Worm (Caenorhabditis elegans) whole organism, late embryonic: ENCODE data around the gene aff-1.

Experiments used
- C08G9.2 ChIP-seq: sonication (generic microtip); optimal IDR thresholded peaks from 2 replicates; lab custom pipeline; 2016; ENCODE audit warnings: mild to moderate bottlenecking, missing genetic modification characterization, moderate library complexity, missing compliant biosample characterization
- K02D7.2 ChIP-seq: sonication (generic microtip); optimal IDR thresholded peaks from 2 replicates; lab custom pipeline; 2017; ENCODE audit warnings: mild to moderate bottlenecking, missing genetic modification characterization, missing compliant biosample characterization
- T23F11.4 ChIP-seq: fragments of 200-800 bp; sonication (Bioruptor generic); optimal IDR thresholded peaks from 2 replicates; lab custom pipeline; 2018; ENCODE audit warnings: mild to moderate bottlenecking, missing genetic modification characterization, missing compliant biosample characterization
- ahr-1 ChIP-seq: sonication (generic microtip); optimal IDR thresholded peaks from 2 replicates; lab custom pipeline; 2016; ENCODE audit warnings: missing genetic modification characterization, missing compliant biosample characterization
- ceh-14 ChIP-seq: sonication (generic microtip); optimal IDR thresholded peaks from 2 replicates; lab custom pipeline; 2016; ENCODE audit warnings: missing genotype, missing genetic modification characterization, missing compliant biosample characterization
- ceh-18 ChIP-seq: sonication (generic microtip); optimal IDR thresholded peaks from 2 replicates; lab custom pipeline; 2016; ENCODE audit warnings: missing genetic modification characterization, missing compliant biosample characterization
- ceh-19 ChIP-seq: fragments of 200-800 bp; sonication (Bioruptor generic); optimal IDR thresholded peaks from 2 replicates; lab custom pipeline; 2018; ENCODE audit warnings: mild to moderate bottlenecking, missing genetic modification characterization, missing compliant biosample characterization
- ceh-2 ChIP-seq: sonication (generic microtip); optimal IDR thresholded peaks from 2 replicates; lab custom pipeline; 2016; ENCODE audit warnings: missing genotype, missing genetic modification characterization, missing compliant biosample characterization
- ceh-24 ChIP-seq: sonication (generic microtip); optimal IDR thresholded peaks from 2 replicates; lab custom pipeline; 2016; ENCODE audit warnings: mild to moderate bottlenecking, missing genetic modification characterization, missing compliant biosample characterization
- ceh-30 ChIP-seq: fragments of 150-350 bp; optimal IDR thresholded peaks from 2 replicates; lab custom pipeline; 2014; ENCODE audit warnings: missing biosample characterization, missing genetic modification characterization
- ceh-31 ChIP-seq: sonication (generic microtip); optimal IDR thresholded peaks from 2 replicates; lab custom pipeline; 2016; ENCODE audit warnings: missing genetic modification characterization, missing compliant biosample characterization
- ceh-34 ChIP-seq: sonication (generic microtip); optimal IDR thresholded peaks from 2 replicates; lab custom pipeline; 2016; ENCODE audit warnings: mild to moderate bottlenecking, missing genetic modification characterization, missing compliant biosample characterization
- ceh-48 ChIP-seq: sonication (generic microtip); optimal IDR thresholded peaks from 2 replicates; lab custom pipeline; 2016; ENCODE audit warnings: missing genetic modification characterization, inconsistent platforms, missing compliant biosample characterization
- ceh-6 ChIP-seq: fragments of 200-800 bp; sonication (Bioruptor generic); optimal IDR thresholded peaks from 2 replicates; lab custom pipeline; 2018; ENCODE audit warnings: mild to moderate bottlenecking, missing genetic modification characterization, missing compliant biosample characterization
- che-1 ChIP-seq: sonication (generic microtip); optimal IDR thresholded peaks from 2 replicates; lab custom pipeline; 2016; ENCODE audit warnings: mild to moderate bottlenecking, missing genetic modification characterization, missing compliant biosample characterization
- dmd-4 ChIP-seq: sonication (generic microtip); optimal IDR thresholded peaks from 2 replicates; lab custom pipeline; 2016; ENCODE audit warnings: borderline replicate concordance, missing genetic modification characterization, missing compliant biosample characterization
- elt-2 ChIP-seq: sonication (generic microtip); optimal IDR thresholded peaks from 2 replicates; lab custom pipeline; 2016; ENCODE audit warnings: missing genetic modification reagents, missing genetic modification characterization, missing compliant biosample characterization
- eyg-1 ChIP-seq: sonication (generic microtip); optimal IDR thresholded peaks from 2 replicates; lab custom pipeline; 2016; ENCODE audit warnings: missing genotype, missing genetic modification characterization, missing compliant biosample characterization
- hlh-30 ChIP-seq: sonication (generic microtip); optimal IDR thresholded peaks from 2 replicates; lab custom pipeline; 2017; ENCODE audit warnings: antibody characterized with exemption, missing genetic modification characterization, missing compliant biosample characterization; ENCODE audit not compliant: insufficient read depth
- hlh-8 ChIP-seq: sonication (generic microtip); optimal IDR thresholded peaks from 2 replicates; lab custom pipeline; 2016; ENCODE audit warnings: missing genotype, missing genetic modification characterization, missing compliant biosample characterization
- nfya-1 ChIP-seq: sonication (generic microtip); optimal IDR thresholded peaks from 2 replicates; lab custom pipeline; 2017; ENCODE audit warnings: missing genetic modification characterization, mild to moderate bottlenecking, missing compliant biosample characterization, antibody characterized with exemption, moderate library complexity
- nhr-11 ChIP-seq: fragments of 150-350 bp; optimal IDR thresholded peaks from 2 replicates; lab custom pipeline; 2014; ENCODE audit warnings: missing biosample characterization, missing genetic modification characterization
- npax-4 ChIP-seq: sonication (generic microtip); optimal IDR thresholded peaks from 2 replicates; lab custom pipeline; 2016; ENCODE audit warnings: missing genetic modification characterization, missing compliant biosample characterization
- odd-2 ChIP-seq: sonication (generic microtip); optimal IDR thresholded peaks from 2 replicates; lab custom pipeline; 2017; ENCODE audit warnings: antibody characterized with exemption, mild to moderate bottlenecking, missing genetic modification characterization, missing compliant biosample characterization
- pag-3 ChIP-seq: sonication (generic microtip); optimal IDR thresholded peaks from 2 replicates; lab custom pipeline; 2016; ENCODE audit warnings: missing compliant biosample characterization, missing genetic modification characterization, borderline replicate concordance
- pat-9 ChIP-seq: fragments of 200-800 bp; sonication (Bioruptor generic); optimal IDR thresholded peaks from 2 replicates; lab custom pipeline; 2018; ENCODE audit warnings: mild to moderate bottlenecking, missing genetic modification characterization, moderate library complexity, missing compliant biosample characterization
- pax-1 ChIP-seq: fragments of 150-350 bp; optimal IDR thresholded peaks from 2 replicates; lab custom pipeline; 2014; ENCODE audit warnings: missing biosample characterization, missing genetic modification characterization
- pha-2 ChIP-seq: sonication (generic microtip); optimal IDR thresholded peaks from 2 replicates; lab custom pipeline; 2017; ENCODE audit warnings: mild to moderate bottlenecking, missing genetic modification characterization, missing compliant biosample characterization
- pha-4 ChIP-seq: fragments of 150-350 bp; optimal IDR thresholded peaks from 2 replicates; lab custom pipeline; 2018; ENCODE audit warnings: missing biosample characterization, missing genetic modification reagents, missing genetic modification characterization
- rnt-1 ChIP-seq: sonication (generic microtip); optimal IDR thresholded peaks from 2 replicates; lab custom pipeline; 2016; ENCODE audit warnings: missing genetic modification characterization, missing compliant biosample characterization
- sdc-2 ChIP-seq: sonication (generic microtip); optimal IDR thresholded peaks from 2 replicates; lab custom pipeline; 2016; ENCODE audit warnings: missing genotype, missing genetic modification characterization, missing compliant biosample characterization
- sox-4 ChIP-seq: sonication (generic microtip); optimal IDR thresholded peaks from 2 replicates; lab custom pipeline; 2017; ENCODE audit warnings: mild to moderate bottlenecking, missing genetic modification characterization, inconsistent platforms, missing compliant biosample characterization
- syd-9 ChIP-seq: sonication (generic microtip); optimal IDR thresholded peaks from 2 replicates; lab custom pipeline; 2016; ENCODE audit warnings: mild to moderate bottlenecking, missing genetic modification characterization, moderate library complexity, missing compliant biosample characterization
- tbx-2 ChIP-seq: sonication (generic microtip); optimal IDR thresholded peaks from 2 replicates; lab custom pipeline; 2016; ENCODE audit warnings: missing genetic modification characterization, missing compliant biosample characterization
- unc-42 ChIP-seq: sonication (generic microtip); optimal IDR thresholded peaks from 2 replicates; lab custom pipeline; 2016; ENCODE audit warnings: missing genotype, missing genetic modification characterization, missing compliant biosample characterization
- unc-55 ChIP-seq: sonication (generic microtip); optimal IDR thresholded peaks from 2 replicates; lab custom pipeline; 2017; ENCODE audit warnings: missing biosample characterization, missing genetic modification reagents, missing genetic modification characterization
- unc-86 ChIP-seq: sonication (generic microtip); optimal IDR thresholded peaks from 2 replicates; lab custom pipeline; 2016; ENCODE audit warnings: missing genetic modification characterization, missing compliant biosample characterization
- ztf-16 ChIP-seq: sonication (generic microtip); optimal IDR thresholded peaks from 2 replicates; lab custom pipeline; 2017; ENCODE audit warnings: missing genetic modification characterization, missing compliant biosample characterization

Gene aff-1

ce11 chrII:6831531-6832201 lies 31.9 kb downstream of the aff-1 start (continued):
- TF ChIP-seq T23F11.4 (GFP tag; lab: Kevin White, UChicago) = no peak

- peak; percentile 15 for TF ChIP-seq sdc-2 (tag; lab: Kevin White, UChicago)
- TF ChIP-seq tbx-2 (tag; lab: Kevin White, UChicago) = peak; percentile 15
- TF ChIP-seq ahr-1 = no peak
- no peak for TF ChIP-seq sox-4 (tag; lab: Kevin White, UChicago)
Measured at ce11 chrII:6830923-6831322, 32.6 kb downstream of the aff-1 start.

ce11 chrII:6830012-6830411 lies 33.5 kb downstream of the aff-1 start:
- TF ChIP-seq K02D7.2 (tag; lab: Kevin White, UChicago) (no peak), unc-55 (GFP tag; lab: Kevin White, UChicago) (peak; percentile 28), elt-2 (tag; lab: Kevin White, UChicago) (peak; percentile 32)

ce11 chrII:6829108-6829507 lies 34.4 kb downstream of the aff-1 start:
- peak; percentile 8 for TF ChIP-seq hlh-30 (tag; lab: Kevin White, UChicago)
- TF ChIP-seq nfya-1 (tag; lab: Kevin White, UChicago) = peak; percentile 67
- peak; percentile 17 for TF ChIP-seq rnt-1 (tag; lab: Kevin White, UChicago)
- no peak for TF ChIP-seq ztf-16 (tag; lab: Kevin White, UChicago)
- peak; percentile 30 for TF ChIP-seq tbx-2 (tag; lab: Kevin White, UChicago)
- TF ChIP-seq K02D7.2 (tag; lab: Kevin White, UChicago) = no peak
- TF ChIP-seq, all 69 proteins: peak for 4

- TF ChIP-seq unc-42 (tag; lab: Kevin White, UChicago) (peak; percentile 91), dmd-4 (tag; lab: Kevin White, UChicago) (peak; percentile 21), unc-86 (no peak), ceh-31 (tag; lab: Kevin White, UChicago) (peak; percentile 72), ceh-30 (tag; lab: Kevin White, UChicago) (no peak), hlh-30 (tag; lab: Kevin White, UChicago) (no peak), syd-9 (peak; percentile 10), ceh-34 (peak; percentile 53), ceh-2 (tag; lab: Kevin White, UChicago) (peak; percentile 19), che-1 (no peak), eyg-1 (tag; lab: Kevin White, UChicago) (no peak), tbx-2 (tag; lab: Kevin White, UChicago) (no peak), ceh-19 (GFP tag; lab: Kevin White, UChicago) (peak; percentile 9)
- TF ChIP-seq, all 69 proteins: peak for 7
Measured at ce11 chrII:6828073-6828900, 35.3 kb downstream of the aff-1 start.

ce11 chrII:6827388-6827787 lies 36.2 kb downstream of the aff-1 start:
- no peak for TF ChIP-seq nhr-11 (tag; lab: Kevin White, UChicago)
- peak; percentile 68 for TF ChIP-seq ceh-18 (tag; lab: Kevin White, UChicago)
- no peak for TF ChIP-seq npax-4 (tag; lab: Kevin White, UChicago)
- no peak for TF ChIP-seq elt-2 (tag; lab: Kevin White, UChicago)
- no peak for TF ChIP-seq pha-2 (tag; lab: Kevin White, UChicago)
- no peak for TF ChIP-seq pat-9 (tag; lab: Kevin White, UChicago)
- TF ChIP-seq unc-55 (GFP tag; lab: Kevin White, UChicago) = peak; percentile 87
- TF ChIP-seq ceh-24 (tag; lab: Kevin White, UChicago) = peak; percentile 6
- TF ChIP-seq ceh-14 (tag; lab: Kevin White, UChicago) = peak; percentile 68
- TF ChIP-seq ceh-48 (tag; lab: Kevin White, UChicago) = no peak
- TF ChIP-seq T23F11.4 (GFP tag; lab: Kevin White, UChicago) = no peak
- no peak for TF ChIP-seq ceh-6
- no peak for TF ChIP-seq pha-4 (tag; lab: Kevin White, UChicago)
- TF ChIP-seq odd-2 = no peak
- no peak for TF ChIP-seq unc-86
- TF ChIP-seq ztf-16 (tag; lab: Kevin White, UChicago) = no peak
- no peak for TF ChIP-seq pag-3 (tag; lab: Kevin White, UChicago)
- no peak for TF ChIP-seq hlh-30 (tag; lab: Kevin White, UChicago)
- no peak for TF ChIP-seq pax-1 (tag; lab: Kevin White, UChicago)
- TF ChIP-seq C08G9.2 (tag; lab: Kevin White, UChicago) = no peak
- TF ChIP-seq ceh-31 (tag; lab: Kevin White, UChicago) = peak; percentile 73
- TF ChIP-seq hlh-8 (tag; lab: Kevin White, UChicago) = no peak
- peak; percentile 81 for TF ChIP-seq tbx-2 (tag; lab: Kevin White, UChicago)
- no peak for TF ChIP-seq K02D7.2 (tag; lab: Kevin White, UChicago)
